Worm (Caenorhabditis elegans) whole organism, midembryonic: ENCODE results near the gene gst-7.

ENCODE experiments used
- cog-1 ChIP-seq: sonication (generic microtip); optimal IDR thresholded peaks from 2 replicates; lab custom pipeline; 2016; ENCODE audit warnings: missing genetic modification characterization, missing compliant biosample characterization
- med-1 ChIP-seq: sonication (generic microtip); optimal IDR thresholded peaks from 2 replicates; lab custom pipeline; 2017; ENCODE audit warnings: missing genetic modification characterization, mild to moderate bottlenecking, missing compliant biosample characterization, antibody characterized with exemption, missing genetic modification reagents; ENCODE audit not compliant: insufficient read depth
- ref-1 ChIP-seq: fragments of 200-800 bp; sonication (Bioruptor generic); conservative IDR thresholded peaks from 2 replicates; pipeline ENCODE4 v1.3.6; 2022; ENCODE audit warnings: missing genetic modification reagents, missing genetic modification characterization, missing compliant biosample characterization
- tab-1 ChIP-seq: fragments of 200-800 bp; sonication (Bioruptor generic); IDR thresholded peaks from 2 replicates; pipeline ENCODE4 v1.3.6; 2022; ENCODE audit warnings: missing genetic modification characterization, missing compliant biosample characterization
- ztf-29 ChIP-seq: fragments of 200-800 bp; sonication (Bioruptor generic); IDR thresholded peaks from 2 replicates; pipeline ENCODE4 v1.3.6; 2022; ENCODE audit warnings: missing genetic modification reagents, missing genetic modification characterization, missing compliant biosample characterization

DNA sequence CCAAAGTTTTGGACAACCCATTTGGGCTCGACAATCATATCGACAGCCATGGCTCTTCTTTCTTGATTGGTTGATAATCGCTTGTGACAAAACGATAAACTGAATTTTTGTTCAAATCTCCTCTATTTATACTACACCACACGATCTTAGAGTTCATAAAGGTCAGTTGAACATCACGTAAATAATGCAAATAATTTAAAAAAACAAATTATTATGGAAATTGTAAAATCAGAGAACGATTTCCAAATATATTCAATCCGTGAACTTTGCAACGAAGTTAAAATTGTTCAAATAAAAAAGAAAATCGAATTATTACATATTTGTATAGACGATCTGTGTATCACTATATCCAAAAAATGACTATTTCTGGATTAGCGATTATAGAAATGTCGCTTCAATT lies 18.5 kb upstream of the gst-7 start, which contains the start of the genes mpst-4 and F11G11.14:
- TF ChIP-seq tab-1 (GFP tag; lab: Robert Waterston, UW) (no peak), ref-1 (GFP tag; lab: Robert Waterston, UW) (no peak), cog-1 (no peak), med-1 (GFP tag; lab: Kevin White, UChicago) (no peak), ztf-29 (GFP tag; lab: Robert Waterston, UW) (no peak)
